Worm (Caenorhabditis elegans): ENCODE data around the gene uso-1.

DNA sequence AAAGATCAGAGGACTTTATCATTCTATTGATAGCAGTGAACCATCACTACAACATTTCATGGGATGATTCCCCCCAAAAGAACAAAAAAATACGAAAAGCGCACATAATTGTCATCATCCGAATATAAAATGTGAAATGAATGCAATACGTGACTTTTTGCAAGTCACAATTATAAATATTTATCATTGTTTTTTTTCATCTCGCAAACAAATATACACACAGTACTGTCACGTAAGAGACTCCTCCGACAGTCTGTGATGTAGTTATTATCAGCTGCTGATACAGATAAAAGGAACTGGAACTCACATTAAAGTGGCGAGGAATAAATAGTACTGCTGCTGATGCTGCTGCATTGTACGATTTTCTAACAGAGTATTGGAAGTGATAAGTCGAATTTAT is 58.2 kb downstream of the uso-1 start:
- TF ChIP-seq tab-1 (GFP tag; IDR thresholded peaks at IDR 0.05), result no peak
- TF ChIP-seq T22C8.4 (GFP tag; IDR thresholded peaks at IDR 0.05), result no peak
